Worm (Caenorhabditis elegans): ENCODE measurements around the gene pstk-1.

DNA sequence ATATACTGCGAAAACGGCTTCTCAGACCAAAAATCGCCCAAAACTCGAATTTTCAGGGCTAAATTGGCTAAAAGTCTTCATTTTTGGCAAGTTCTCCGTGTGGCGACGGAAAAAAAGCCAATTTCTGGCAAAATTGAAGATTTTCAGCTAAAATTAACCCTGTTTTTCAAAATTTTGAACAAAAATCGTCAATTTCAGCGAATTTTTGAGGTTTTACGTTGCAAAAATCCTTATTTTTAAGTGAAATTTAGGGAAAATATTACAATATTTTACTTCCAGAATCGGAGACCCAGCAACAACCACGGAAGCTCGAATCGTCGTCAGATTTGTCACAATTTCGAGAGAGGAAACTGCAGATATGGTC lies 38.2 kb upstream of the pstk-1 start:
- no peak for TF ChIP-seq unc-62 (GFP tag; optimal IDR thresholded peaks at IDR 0.05)
- peak; percentile 12 for TF ChIP-seq snpc-4 (GFP tag; optimal IDR thresholded peaks at IDR 0.05)
- TF ChIP-seq snpc-4 (tag; optimal IDR thresholded peaks at IDR 0.05): no peak
- no peak for TF ChIP-seq ztf-6 (GFP tag; IDR thresholded peaks at IDR 0.05)
